Worm (Caenorhabditis elegans) whole organism, early embryonic: ENCODE results near the gene srlf-36.

Source experiments
- F13C5.2 ChIP-seq: sonication (generic microtip); optimal IDR thresholded peaks from 2 replicates; lab custom pipeline; 2017; ENCODE audit warnings: mild to moderate bottlenecking, missing genetic modification characterization, inconsistent platforms, missing compliant biosample characterization
- aly-1 ChIP-seq: sonication (generic microtip); optimal IDR thresholded peaks from 2 replicates; lab custom pipeline; 2016; ENCODE audit warnings: missing genetic modification characterization, missing compliant biosample characterization
- ama-1 ChIP-seq: fragments of 150-350 bp; optimal IDR thresholded peaks from 2 replicates; lab custom pipeline; 2014
- ets-7 ChIP-seq: sonication (generic microtip); optimal IDR thresholded peaks from 2 replicates; lab custom pipeline; 2016; ENCODE audit warnings: missing genotype, missing genetic modification characterization, missing compliant biosample characterization
- flt-1 ChIP-seq: fragments of 200-800 bp; sonication (Bioruptor generic); IDR thresholded peaks from 2 replicates; pipeline ENCODE4 v1.3.6; 2022; ENCODE audit warnings: missing genetic modification characterization, missing compliant biosample characterization
- hmg-4 ChIP-seq: fragments of 200-800 bp; sonication (Bioruptor generic); optimal IDR thresholded peaks from 2 replicates; lab custom pipeline; 2018; ENCODE audit warnings: mild to moderate bottlenecking, missing genetic modification characterization, missing compliant biosample characterization
- scrt-1 ChIP-seq: fragments of 200-800 bp; sonication (Bioruptor generic); IDR thresholded peaks from 2 replicates; pipeline ENCODE4 v1.3.6; 2022; ENCODE audit warnings: missing genetic modification characterization, missing compliant biosample characterization
- sea-1 ChIP-seq: fragments of 200-800 bp; sonication (Bioruptor generic); conservative IDR thresholded peaks from 2 replicates; pipeline ENCODE4 v1.3.6; 2022; ENCODE audit warnings: missing genetic modification characterization, missing compliant biosample characterization
- tbx-37 ChIP-seq: fragments of 200-800 bp; sonication (Bioruptor generic); conservative IDR thresholded peaks from 2 replicates; pipeline ENCODE4 v1.3.6; 2022; ENCODE audit warnings: missing genetic modification reagents, missing genetic modification characterization, missing compliant biosample characterization

- TF ChIP-seq hmg-4 (GFP tag; lab: Kevin White, UChicago), result no peak
- no peak for TF ChIP-seq ama-1 (lab: Kevin White, UChicago)
- no peak for TF ChIP-seq sea-1 (GFP tag; lab: Robert Waterston, UW)
- no peak for TF ChIP-seq ets-7 (tag; lab: Kevin White, UChicago)
- no peak for TF ChIP-seq tbx-37 (GFP tag; lab: Robert Waterston, UW)
- no peak for TF ChIP-seq aly-1
- no peak for TF ChIP-seq scrt-1
- no peak for TF ChIP-seq F13C5.2
- TF ChIP-seq flt-1, result no peak
These were observed 30.6 kb downstream of the srlf-36 start, which contains the start of gene K06H6.4 for ce11 chrV:578977-579376.
